Worm (Caenorhabditis elegans) whole organism, L4/young adult: ENCODE data around the gene F01G10.10.

Experiments
- W03F9.2 ChIP-seq: fragments of 150-350 bp; optimal IDR thresholded peaks from 2 replicates; lab custom pipeline; 2014; ENCODE audit warnings: missing biosample characterization, missing genetic modification characterization
- dao-5 ChIP-seq: sonication (generic microtip); optimal IDR thresholded peaks from 2 replicates; lab custom pipeline; 2016; ENCODE audit warnings: missing genotype, missing genetic modification characterization, moderate library complexity, missing compliant biosample characterization
- him-1 ChIP-seq: sonication (generic microtip); optimal IDR thresholded peaks from 2 replicates; lab custom pipeline; 2016; ENCODE audit warnings: missing genotype, missing genetic modification reagents, missing genetic modification characterization, missing compliant biosample characterization

The F01G10.10 gene

DNA sequence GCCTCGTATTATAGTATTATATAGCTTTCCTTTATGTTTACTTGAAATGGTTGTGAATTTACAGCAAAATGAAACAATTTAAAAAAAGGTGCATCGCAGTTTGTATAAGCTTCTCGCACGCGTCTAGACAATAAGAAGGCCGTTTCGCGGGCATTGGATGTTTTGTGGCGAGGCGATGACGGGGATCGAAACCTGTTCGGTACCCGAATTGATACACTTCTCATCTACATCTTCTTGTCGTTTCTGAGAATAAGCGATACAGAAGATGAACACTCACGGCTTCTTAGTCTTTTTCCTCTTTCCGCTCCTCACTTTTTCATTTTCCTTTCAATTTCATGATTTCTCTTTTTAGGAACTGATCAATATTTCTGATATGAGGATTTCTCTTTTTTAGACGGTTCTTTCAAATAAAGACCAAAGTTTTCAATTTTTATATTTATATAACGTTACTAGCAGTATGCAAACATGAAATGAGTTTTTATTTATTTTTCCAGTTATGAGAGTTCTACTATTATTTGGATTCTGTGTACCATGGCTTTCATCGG is at the start of gene F01G10.10:
Gene F01G10.10, plus strand, starts transcription at position 495 of the 545 bp plus-strand sequence.
- TF ChIP-seq him-1 (tag; lab: Kevin White, UChicago) (no peak), dao-5 (tag; lab: Kevin White, UChicago) (no peak), W03F9.2 (tag; lab: Kevin White, UChicago) (no peak)

DNA sequence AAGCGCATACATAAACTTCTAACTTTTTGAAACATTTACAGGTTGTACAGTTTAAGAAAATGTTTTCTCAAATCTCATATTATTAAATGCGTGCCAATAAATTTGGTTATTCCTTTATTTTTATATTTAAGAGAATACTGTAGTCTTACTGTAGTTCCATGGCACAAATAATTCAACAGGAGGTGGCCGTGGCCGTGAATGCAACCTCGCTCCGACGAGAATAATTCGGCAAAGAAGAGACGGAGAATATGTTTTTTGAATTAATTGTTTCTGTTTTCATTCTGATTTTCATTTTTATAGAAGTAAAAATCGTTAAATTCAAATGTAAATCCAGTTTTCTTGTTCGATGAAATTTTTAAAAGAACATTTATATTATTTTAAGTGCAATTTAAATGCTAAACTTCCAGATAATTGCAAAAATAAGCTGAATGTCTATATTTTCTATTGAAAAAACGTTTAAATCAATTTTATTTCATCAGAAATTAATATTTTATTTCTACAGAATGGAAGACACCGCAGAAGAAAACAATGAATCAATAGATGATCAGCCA is 48.6 kb upstream of the F01G10.10 start, which contains the start of gene gon-4:
Gene gon-4, plus strand, starts transcription at position 501 of the 551 bp plus-strand sequence.
- TF ChIP-seq him-1 (tag; lab: Kevin White, UChicago) (no peak), dao-5 (tag; lab: Kevin White, UChicago) (no peak), W03F9.2 (tag; lab: Kevin White, UChicago) (peak; percentile 50)

DNA sequence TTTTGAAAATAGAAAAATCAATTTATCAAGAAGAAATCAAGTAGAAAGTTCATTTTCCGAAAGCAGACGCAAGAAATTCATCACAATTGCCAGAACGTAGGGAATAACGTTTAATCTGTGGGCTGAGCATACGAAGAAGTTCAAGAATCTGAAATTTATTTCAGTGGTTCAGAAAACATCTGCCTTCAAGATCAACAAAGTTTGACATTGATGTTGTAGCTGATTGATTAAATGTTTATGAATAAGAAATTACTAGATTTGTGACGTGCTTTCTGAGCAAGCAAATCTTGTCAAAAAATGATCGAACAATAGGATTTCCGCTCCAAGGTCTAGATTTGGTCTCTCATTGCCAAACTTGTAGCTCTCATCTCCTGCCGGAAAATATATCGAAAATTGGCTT is 39.8 kb upstream of the F01G10.10 start, which contains the start of gene K04D7.6:
Gene K04D7.6, minus strand, starts transcription at position 101 of the 400 bp plus-strand sequence.
- TF ChIP-seq him-1 (tag; lab: Kevin White, UChicago) (no peak), dao-5 (tag; lab: Kevin White, UChicago) (no peak), W03F9.2 (tag; lab: Kevin White, UChicago) (no peak)

DNA sequence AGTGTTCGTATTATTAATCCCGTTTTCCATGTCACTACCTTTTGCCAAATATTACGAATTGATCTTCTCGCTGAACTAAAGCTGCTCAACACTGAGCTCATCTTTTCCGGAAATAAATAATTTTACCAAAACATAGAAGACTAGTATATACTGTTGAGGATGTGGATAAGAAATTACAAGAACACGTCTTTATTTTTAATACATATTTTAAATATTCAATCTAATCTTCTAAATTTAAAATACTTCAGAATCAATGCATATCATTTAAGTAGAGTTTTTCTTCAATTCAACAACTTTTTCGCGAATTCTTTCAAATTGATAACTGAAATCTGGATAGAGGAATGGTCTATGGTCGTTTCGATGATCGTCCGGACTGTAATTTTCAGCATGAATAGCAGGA is 31.1 kb upstream of the F01G10.10 start, which contains the start of gene abt-1:
Gene abt-1, minus strand, starts transcription at position 101 of the 400 bp plus-strand sequence.
- TF ChIP-seq him-1 (tag; lab: Kevin White, UChicago): no peak

DNA sequence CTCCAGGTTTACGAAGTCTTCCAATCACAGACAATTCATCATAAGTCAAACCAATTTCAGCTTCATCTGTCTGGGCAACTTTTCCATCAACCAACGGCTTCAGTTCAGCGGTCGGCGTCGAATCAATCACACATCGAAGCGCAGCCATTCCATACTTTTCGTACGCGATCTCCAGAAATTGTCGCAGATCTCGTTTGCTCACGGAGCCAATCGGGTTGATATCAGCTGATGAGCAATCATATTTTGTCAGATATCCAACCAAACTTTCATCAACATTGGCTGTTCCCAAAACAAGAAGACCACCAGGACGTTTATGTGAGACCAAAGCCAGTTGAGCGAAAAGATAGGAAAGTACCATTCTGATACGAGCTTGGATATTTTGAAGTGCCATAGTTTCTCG is 30.6 kb upstream of the F01G10.10 start:
- no peak for TF ChIP-seq him-1 (tag; lab: Kevin White, UChicago)
- TF ChIP-seq dao-5 (tag; lab: Kevin White, UChicago): no peak

DNA sequence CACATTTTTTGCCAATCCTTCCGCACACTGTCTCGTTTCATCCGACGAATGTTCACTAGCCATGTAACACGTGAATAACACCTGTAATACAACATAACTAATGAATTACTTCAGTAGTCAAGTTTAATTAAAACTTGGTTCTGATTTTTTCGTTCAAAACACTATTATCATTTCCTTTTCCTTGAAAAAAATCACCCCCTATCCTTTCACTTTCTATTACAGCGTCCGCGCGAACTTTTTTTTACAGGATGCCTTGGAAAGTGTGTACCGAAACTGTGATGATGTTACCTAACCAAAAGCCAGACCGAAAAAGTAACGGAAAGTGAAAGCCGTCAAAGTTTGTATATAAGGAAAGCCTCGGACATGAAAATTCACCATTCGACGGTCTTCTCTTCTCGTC is 29.9 kb upstream of the F01G10.10 start, which contains the start of gene col-124:
Gene col-124, plus strand, starts transcription at position 374 of the 400 bp plus-strand sequence.
- TF ChIP-seq him-1 (tag; lab: Kevin White, UChicago) (no peak), dao-5 (tag; lab: Kevin White, UChicago) (no peak), W03F9.2 (tag; lab: Kevin White, UChicago) (no peak)

DNA sequence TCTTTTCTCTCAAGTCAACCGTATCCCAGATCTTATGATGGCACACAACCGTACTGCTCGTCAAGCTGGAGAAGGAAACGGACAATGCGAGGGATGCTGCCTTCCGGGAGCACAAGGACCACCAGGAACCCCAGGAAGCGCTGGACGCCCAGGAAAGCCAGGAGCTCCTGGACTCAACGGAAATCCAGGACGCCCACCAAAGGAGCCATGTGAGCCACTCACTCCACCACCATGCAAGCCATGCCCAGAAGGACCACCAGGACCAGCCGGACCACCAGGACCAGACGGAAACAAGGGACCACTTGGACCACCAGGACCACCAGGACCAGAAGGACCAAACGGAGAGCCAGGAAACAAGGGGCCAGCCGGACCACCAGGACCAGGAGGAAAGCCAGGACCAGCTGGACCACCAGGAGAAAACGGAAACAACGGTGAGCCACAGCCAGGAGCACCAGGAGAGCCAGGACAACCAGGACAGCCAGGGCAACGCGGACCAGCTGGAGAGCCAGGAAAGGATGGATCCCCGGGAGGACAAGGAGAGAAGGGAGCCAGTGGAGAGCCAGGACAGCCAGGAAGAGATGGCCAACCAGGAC is 29.2 kb upstream of the F01G10.10 start:
- TF ChIP-seq W03F9.2 (tag; lab: Kevin White, UChicago) (no peak), him-1 (tag; lab: Kevin White, UChicago) (no peak), dao-5 (tag; lab: Kevin White, UChicago) (no peak)

DNA sequence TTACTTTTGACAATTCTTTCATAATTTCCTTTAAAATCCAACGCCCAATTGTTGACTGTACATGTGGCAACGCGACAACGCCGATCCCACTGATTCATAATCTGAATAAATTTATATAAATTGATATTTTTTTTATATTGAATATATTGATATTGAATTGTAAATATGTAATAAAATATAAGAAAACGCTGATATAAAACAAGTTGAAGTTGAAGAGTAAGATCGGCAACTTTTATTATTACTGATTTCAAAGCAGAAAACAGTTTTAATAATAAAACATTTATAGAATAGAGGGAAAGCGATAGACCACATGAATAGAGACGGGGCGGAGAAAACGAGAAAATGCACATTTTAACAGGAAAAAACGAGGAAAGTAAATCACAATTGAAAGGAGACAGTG is 26.8 kb upstream of the F01G10.10 start, which contains the start of gene qns-1:
Gene qns-1, minus strand, starts transcription at position 101 of the 400 bp plus-strand sequence.
- TF ChIP-seq W03F9.2 (tag; lab: Kevin White, UChicago) (no peak), him-1 (tag; lab: Kevin White, UChicago) (no peak), dao-5 (tag; lab: Kevin White, UChicago) (no peak)

DNA sequence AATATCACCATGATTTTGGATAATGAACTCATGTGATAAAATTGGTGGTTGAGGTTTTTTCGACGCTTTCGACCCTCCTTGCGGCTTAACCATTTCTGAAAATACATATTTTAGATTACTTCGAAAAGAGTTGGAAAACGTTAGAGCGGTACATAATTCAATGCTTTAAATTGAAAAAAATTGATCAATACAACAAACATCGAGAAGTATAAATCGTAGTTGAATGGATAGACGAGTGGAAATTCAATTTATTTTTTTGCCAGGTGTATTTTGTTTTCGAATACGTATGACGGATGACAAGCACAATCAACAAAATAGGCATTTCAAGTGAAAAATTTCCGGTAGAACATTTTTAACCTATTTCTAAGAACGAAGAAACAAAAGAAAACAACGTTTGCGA is 24.8 kb upstream of the F01G10.10 start, which contains the start of gene tram-1:
Gene tram-1, minus strand, starts transcription at position 101 of the 400 bp plus-strand sequence.
- TF ChIP-seq dao-5 (tag; lab: Kevin White, UChicago) (no peak), W03F9.2 (tag; lab: Kevin White, UChicago) (no peak), him-1 (tag; lab: Kevin White, UChicago) (no peak)

DNA sequence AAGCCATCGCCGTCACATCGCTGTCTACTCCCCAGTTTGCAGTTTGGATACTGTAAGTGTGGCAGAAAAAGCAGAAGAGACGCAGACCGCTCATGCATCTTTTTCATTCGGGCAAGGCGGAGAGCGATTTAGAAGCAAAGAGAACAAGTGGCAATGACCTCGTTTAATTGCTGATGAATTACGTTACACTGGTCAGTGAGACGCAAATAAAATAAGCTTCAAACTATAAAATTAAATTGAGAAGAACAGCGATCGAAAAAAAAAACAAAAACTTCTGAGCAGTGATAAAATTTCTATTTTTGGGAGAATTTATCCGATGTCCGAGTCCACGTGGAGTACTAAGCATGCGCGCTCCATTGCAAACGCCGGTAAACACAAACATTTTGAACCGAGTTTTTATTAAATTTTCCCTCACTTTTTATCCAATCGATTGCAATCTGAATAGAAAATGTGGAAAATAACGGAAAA is 23.8 kb upstream of the F01G10.10 start, which contains the start of gene C24F3.2:
Gene C24F3.2, plus strand, starts transcription at position 418 of the 468 bp plus-strand sequence.
- peak; percentile 7 for TF ChIP-seq him-1 (tag; lab: Kevin White, UChicago)
- no peak for TF ChIP-seq dao-5 (tag; lab: Kevin White, UChicago)
- no peak for TF ChIP-seq W03F9.2 (tag; lab: Kevin White, UChicago)

DNA sequence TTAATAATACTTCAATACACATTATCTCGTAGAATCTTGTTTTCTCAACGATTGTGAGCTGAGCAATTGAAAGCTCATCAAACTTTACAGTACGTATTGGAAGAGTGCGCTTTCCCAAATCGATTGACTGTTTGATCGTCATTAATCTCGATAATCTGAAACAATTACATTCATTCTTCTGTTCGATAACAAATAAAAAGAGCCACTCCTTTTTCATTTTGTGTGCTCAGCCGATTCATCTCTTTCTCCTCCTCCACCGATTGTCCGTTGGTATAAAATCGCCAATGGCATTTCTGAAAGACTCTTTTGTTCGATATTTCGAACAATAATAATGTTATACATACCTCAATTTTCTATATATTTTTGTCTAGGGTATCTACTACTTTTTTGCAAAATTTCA is 22.2 kb upstream of the F01G10.10 start, which contains the start of gene nas-12:
Gene nas-12, plus strand, starts transcription at position 301 of the 400 bp plus-strand sequence.
- TF ChIP-seq W03F9.2 (tag; lab: Kevin White, UChicago) (no peak), dao-5 (tag; lab: Kevin White, UChicago) (no peak), him-1 (tag; lab: Kevin White, UChicago) (no peak)

DNA sequence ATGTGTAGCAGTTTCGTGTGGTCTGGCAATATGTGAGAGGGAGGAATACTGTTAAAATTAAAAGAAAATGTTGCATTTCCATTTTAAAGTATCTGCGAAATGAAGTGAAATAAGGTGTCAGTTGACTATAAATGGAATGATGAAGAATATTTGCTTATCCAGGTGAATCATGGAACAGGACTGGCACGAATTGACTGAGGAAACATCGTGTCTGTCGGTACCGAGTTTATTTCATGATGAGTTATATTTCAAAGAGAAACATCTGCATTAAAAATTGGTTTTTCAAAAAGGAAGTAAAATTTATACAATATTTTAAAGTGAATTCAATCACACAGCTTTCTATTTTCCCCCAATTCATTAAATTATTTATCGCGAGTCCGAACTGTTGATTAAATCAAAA is 18.4 kb upstream of the F01G10.10 start, which contains the start of gene F01G10.6:
Gene F01G10.6, minus strand, starts transcription at position 101 of the 400 bp plus-strand sequence.
- TF ChIP-seq him-1 (tag; lab: Kevin White, UChicago) (no peak), W03F9.2 (tag; lab: Kevin White, UChicago) (no peak), dao-5 (tag; lab: Kevin White, UChicago) (no peak)

DNA sequence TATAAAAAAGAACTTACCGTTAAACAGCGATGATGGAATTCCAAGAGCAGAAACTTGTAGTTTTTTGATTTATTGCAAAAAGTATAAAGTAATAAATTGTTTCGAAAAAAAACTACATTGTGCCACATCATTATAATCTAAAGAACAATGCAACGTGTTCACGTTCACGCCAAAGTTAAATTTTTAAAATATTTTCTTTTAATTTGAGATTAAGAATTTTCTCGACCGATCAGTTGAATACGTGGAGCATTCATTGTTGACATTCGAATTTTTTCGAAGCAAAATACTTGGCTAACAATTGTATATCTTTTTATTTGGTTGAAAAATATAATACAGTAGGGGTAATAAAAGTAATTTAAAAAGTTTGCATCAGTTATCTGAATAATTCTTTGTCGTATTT is 15.0 kb upstream of the F01G10.10 start, which contains the start of gene F01G10.5:
Gene F01G10.5, minus strand, starts transcription at position 101 of the 400 bp plus-strand sequence.
- TF ChIP-seq W03F9.2 (tag; lab: Kevin White, UChicago) (no peak), dao-5 (tag; lab: Kevin White, UChicago) (no peak), him-1 (tag; lab: Kevin White, UChicago) (no peak)
